Fruit fly (Drosophila melanogaster): ENCODE measurements around the gene CG10340.

Gene CG10340

DNA sequence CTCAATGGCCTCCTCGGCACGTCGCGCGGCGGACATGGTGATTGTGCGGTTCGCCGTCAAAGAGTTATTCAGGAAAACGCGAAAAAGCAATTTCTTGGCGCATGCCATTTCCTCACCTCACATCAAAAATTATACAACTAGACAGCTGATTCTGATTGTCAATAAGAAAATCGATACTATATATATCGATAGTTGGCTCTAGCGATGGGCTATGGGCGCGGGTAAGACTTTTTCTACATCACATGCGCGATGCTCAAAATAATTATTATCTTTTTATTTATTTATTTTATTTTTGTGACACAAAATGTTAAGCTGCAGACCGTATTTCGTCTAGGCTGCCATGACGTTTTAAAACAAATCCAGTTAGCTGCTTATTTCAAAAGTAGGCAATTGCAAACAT lies at the start of gene CG10340:
CG10340 (minus strand) TSS at position 151 of the 400 bp plus-strand sequence.
- TF ChIP-seq usp (GFP tag; optimal IDR thresholded peaks at IDR 0.05) (no peak), Dll (optimal IDR thresholded peaks at IDR 0.05) (no peak), CG8478 (optimal IDR thresholded peaks at IDR 0.05) (no peak), pan (optimal IDR thresholded peaks at IDR 0.05) (no peak), psq (optimal IDR thresholded peaks at IDR 0.05) (no peak)

DNA sequence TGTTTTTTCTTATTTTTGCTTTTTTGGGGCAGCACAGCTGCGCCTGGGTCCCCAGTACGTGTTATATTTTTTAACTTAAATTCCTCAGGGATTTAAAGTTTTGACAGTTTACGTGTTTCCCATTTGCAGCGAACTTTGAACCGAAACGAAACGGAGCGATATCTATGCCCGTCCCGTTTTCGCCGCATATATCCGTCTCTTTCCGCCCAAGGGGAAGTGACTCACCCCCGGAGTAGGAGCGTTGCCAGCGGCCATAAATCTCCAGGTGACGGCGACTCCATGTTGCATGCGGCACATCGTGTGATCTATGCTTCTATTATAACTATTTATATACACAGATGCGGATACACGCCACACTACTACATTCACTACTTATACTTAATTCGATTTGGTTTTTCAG lies 47.5 kb upstream of the CG10340 start:
- no peak for TF ChIP-seq usp (GFP tag; optimal IDR thresholded peaks at IDR 0.05)
- TF ChIP-seq EcR (GFP tag; optimal IDR thresholded peaks at IDR 0.05) = no peak
- TF ChIP-seq pan (optimal IDR thresholded peaks at IDR 0.05) = no peak
- TF ChIP-seq Dll (optimal IDR thresholded peaks at IDR 0.05) = no peak
- TF ChIP-seq psq (optimal IDR thresholded peaks at IDR 0.05) = no peak
- TF ChIP-seq CG8478 (optimal IDR thresholded peaks at IDR 0.05) = no peak

dm6 chr3R:16655494-16656493 lies 41.6 kb upstream of the CG10340 start, which contains the start of gene modSP:
Gene modSP (minus strand): TSS chr3R:16655662.
- no peak for TF ChIP-seq EcR (GFP tag; optimal IDR thresholded peaks at IDR 0.05)
- no peak for TF ChIP-seq CG8478 (optimal IDR thresholded peaks at IDR 0.05)
- TF ChIP-seq usp (GFP tag; optimal IDR thresholded peaks at IDR 0.05) = no peak
- TF ChIP-seq pan (optimal IDR thresholded peaks at IDR 0.05) = no peak
- no peak for TF ChIP-seq Dll (optimal IDR thresholded peaks at IDR 0.05)
- TF ChIP-seq psq (optimal IDR thresholded peaks at IDR 0.05) = no peak

- TF ChIP-seq usp (GFP tag; optimal IDR thresholded peaks at IDR 0.05) (no peak), pan (optimal IDR thresholded peaks at IDR 0.05) (no peak), Dll (optimal IDR thresholded peaks at IDR 0.05) (no peak), EcR (GFP tag; optimal IDR thresholded peaks at IDR 0.05) (no peak), psq (optimal IDR thresholded peaks at IDR 0.05) (no peak), CG8478 (optimal IDR thresholded peaks at IDR 0.05) (no peak)
Observed at dm6 chr3R:16655000-16655493, 40.9 kb upstream of the CG10340 start.

DNA sequence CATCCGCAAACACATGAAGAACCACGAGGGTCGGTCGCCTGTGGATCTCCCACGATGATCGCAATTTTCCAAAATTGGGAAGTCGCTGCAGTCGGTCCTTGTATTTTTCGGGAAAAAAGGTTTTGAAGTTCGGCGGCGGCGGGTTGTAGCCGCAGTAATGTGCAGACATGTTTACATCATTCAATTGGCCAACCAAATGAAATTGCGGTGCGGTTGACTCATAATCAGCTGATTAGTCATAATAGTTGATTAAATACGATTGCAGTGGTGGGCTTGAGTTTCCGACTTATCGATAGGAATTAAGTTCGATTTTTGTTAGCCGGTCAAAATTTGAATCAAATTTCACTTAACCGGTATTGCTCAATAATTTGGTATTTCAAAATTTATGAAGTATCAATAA lies 37.9 kb upstream of the CG10340 start, which contains the start of gene CG14907:
CG14907 (minus strand) TSS at position 229 of the 400 bp plus-strand sequence.
- no peak for TF ChIP-seq usp (GFP tag; optimal IDR thresholded peaks at IDR 0.05)
- no peak for TF ChIP-seq CG8478 (optimal IDR thresholded peaks at IDR 0.05)
- no peak for TF ChIP-seq EcR (GFP tag; optimal IDR thresholded peaks at IDR 0.05)

DNA sequence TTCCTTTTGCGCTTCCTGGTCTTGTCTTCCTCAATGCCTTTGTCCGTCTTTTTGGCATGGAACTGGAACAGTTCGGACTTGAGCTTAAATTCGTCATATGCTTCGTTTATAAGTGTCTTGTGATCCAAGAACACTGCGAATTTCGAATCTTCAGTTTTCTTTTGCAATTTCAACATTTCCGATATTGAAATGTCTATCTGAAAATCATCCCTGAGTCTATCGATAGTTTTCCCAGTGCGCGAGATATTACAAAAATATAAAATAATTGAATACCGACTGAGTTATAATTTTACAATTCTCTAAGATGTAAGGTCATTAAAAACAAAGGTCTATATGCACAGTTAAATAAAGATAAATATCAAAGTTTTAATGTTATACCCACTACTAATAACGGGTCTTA lies 36.8 kb upstream of the CG10340 start, which contains the start of gene Mettl4:
Mettl4 (minus strand) TSS at position 208 of the 400 bp plus-strand sequence.
- TF ChIP-seq psq (optimal IDR thresholded peaks at IDR 0.05) (no peak), usp (GFP tag; optimal IDR thresholded peaks at IDR 0.05) (no peak), Dll (optimal IDR thresholded peaks at IDR 0.05) (no peak), pan (optimal IDR thresholded peaks at IDR 0.05) (no peak), EcR (GFP tag; optimal IDR thresholded peaks at IDR 0.05) (no peak), CG8478 (optimal IDR thresholded peaks at IDR 0.05) (no peak)

dm6 chr3R:16649282-16649681 lies 35.1 kb upstream of the CG10340 start:
- TF ChIP-seq psq (optimal IDR thresholded peaks at IDR 0.05) = no peak
- no peak for TF ChIP-seq Dll (optimal IDR thresholded peaks at IDR 0.05)
- no peak for TF ChIP-seq CG8478 (optimal IDR thresholded peaks at IDR 0.05)
- TF ChIP-seq EcR (GFP tag; optimal IDR thresholded peaks at IDR 0.05) = no peak
- TF ChIP-seq usp (GFP tag; optimal IDR thresholded peaks at IDR 0.05) = no peak
- TF ChIP-seq pan (optimal IDR thresholded peaks at IDR 0.05) = no peak

DNA sequence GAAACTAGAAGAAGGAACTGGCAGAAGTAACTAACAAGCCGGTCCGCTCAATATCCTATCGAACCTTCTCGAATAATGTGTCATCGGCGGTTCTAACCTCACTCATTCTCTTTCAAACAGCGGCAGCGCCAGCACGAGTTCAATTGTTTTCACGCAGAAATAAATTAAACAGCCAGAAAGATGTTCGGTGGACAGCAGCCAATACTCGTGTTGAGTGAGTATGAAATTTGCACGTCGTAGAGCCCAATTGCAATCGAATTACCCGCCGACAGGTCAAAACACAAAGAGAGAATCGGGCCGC lies 33.5 kb upstream of the CG10340 start:
- TF ChIP-seq usp (GFP tag; optimal IDR thresholded peaks at IDR 0.05) (no peak), CG8478 (optimal IDR thresholded peaks at IDR 0.05) (no peak), psq (optimal IDR thresholded peaks at IDR 0.05) (no peak), Dll (optimal IDR thresholded peaks at IDR 0.05) (no peak), pan (optimal IDR thresholded peaks at IDR 0.05) (no peak), EcR (GFP tag; optimal IDR thresholded peaks at IDR 0.05) (no peak)

DNA sequence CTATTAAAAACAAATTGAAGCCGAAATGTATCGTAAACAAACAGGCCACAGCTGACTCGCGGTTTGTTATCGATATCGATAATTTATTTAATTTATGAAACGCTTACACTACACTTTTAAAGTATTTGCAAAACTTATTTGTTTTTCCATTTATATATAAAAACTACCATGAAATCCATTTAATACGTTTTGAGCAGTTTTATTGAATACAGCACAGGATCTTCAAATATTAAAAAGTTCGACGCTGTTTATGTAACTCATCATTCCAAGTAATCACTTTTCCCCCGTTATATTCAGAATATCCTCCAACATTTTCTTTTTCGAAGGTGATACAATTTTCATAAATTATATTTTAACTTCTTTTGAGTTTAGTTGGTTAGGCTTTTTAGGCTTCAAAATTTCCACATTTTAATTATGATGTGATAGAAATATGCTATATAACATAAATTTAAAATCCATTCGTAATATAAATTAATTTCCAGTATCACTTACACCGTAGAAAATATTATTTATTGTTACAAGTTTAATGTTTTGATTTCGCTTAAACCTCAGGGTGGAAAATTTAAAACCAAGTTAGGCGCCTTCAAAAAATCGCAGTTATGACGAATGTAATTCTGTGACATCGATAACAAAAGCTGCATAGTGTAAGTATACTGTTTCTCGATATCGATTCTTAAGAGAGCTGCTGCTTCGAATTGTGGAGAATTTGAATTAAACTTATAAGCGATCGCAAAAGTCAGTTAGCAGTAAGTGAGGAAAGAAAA lies 32.9 kb upstream of the CG10340 start, which contains the start of the genes CG10324 and CCT3:
CG10324 (minus strand) TSS at position 53 of the 764 bp plus-strand sequence.
CCT3 (plus strand) TSS at position 654 of the 764 bp plus-strand sequence.
- no peak for TF ChIP-seq CG8478 (optimal IDR thresholded peaks at IDR 0.05)
- no peak for TF ChIP-seq EcR (GFP tag; optimal IDR thresholded peaks at IDR 0.05)
- no peak for TF ChIP-seq psq (optimal IDR thresholded peaks at IDR 0.05)
- TF ChIP-seq usp (GFP tag; optimal IDR thresholded peaks at IDR 0.05) = no peak
- TF ChIP-seq Dll (optimal IDR thresholded peaks at IDR 0.05) = no peak
- TF ChIP-seq pan (optimal IDR thresholded peaks at IDR 0.05) = no peak

DNA sequence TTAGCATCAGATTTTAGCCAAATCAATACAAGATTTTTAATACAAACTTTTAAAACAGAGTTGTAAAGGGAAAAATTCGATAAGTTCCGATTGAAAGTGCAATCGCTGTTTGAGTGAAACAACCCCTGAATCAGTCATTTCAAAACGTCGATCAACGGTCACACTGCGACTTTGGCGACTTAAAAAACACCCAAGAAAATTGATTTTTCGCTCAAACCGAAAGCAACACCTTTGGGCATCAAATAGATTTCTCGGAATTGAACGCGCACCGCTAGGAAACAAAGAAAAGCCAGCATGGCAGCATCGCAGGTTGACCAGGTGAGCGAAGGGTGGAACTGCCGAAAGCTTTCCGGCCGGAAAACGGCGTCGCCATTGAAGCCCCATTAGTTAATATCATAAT lies 29.4 kb upstream of the CG10340 start, which contains the start of gene Arl6IP1:
Arl6IP1 (plus strand) TSS at position 15 of the 400 bp plus-strand sequence.
- TF ChIP-seq pan (optimal IDR thresholded peaks at IDR 0.05) = no peak
- no peak for TF ChIP-seq EcR (GFP tag; optimal IDR thresholded peaks at IDR 0.05)
- no peak for TF ChIP-seq usp (GFP tag; optimal IDR thresholded peaks at IDR 0.05)
- TF ChIP-seq CG8478 (optimal IDR thresholded peaks at IDR 0.05) = no peak
- no peak for TF ChIP-seq Dll (optimal IDR thresholded peaks at IDR 0.05)

DNA sequence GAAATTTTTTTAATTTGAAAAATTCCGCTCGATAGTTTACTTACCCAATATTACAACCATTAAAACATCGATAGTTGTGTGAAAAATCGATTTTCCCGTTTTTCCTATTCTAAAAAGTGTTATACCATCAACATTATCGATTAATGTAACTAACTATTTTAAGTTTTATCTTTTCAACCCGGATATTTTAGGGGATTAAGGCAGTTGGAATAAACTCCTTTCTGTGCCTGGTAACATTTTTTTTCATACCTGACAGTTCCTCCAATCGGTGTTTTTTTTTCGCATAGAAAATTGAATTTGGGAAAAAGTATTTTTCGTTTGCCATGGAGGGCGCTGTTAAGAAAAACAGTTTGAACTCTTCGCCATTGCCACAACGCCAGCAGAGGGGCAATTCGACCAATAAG lies 25.8 kb upstream of the CG10340 start, which contains the start of gene nonA-l:
nonA-l (plus strand) TSS at position 201 of the 404 bp plus-strand sequence.
- TF ChIP-seq CG8478 (optimal IDR thresholded peaks at IDR 0.05) = no peak
- TF ChIP-seq Dll (optimal IDR thresholded peaks at IDR 0.05) = no peak
- TF ChIP-seq usp (GFP tag; optimal IDR thresholded peaks at IDR 0.05) = no peak
- no peak for TF ChIP-seq pan (optimal IDR thresholded peaks at IDR 0.05)
- TF ChIP-seq EcR (GFP tag; optimal IDR thresholded peaks at IDR 0.05) = no peak
- TF ChIP-seq psq (optimal IDR thresholded peaks at IDR 0.05) = no peak
